Fruit fly (Drosophila melanogaster) whole organism, prepupa: ENCODE results near the gene Prx5.
A peak's percentile ranks its signal among the peaks of the same experiment; 100 is the strongest.

Source experiments
- Hr38 ChIP-seq: sonication (Bioruptor generic); optimal IDR thresholded peaks from 2 replicates; lab custom pipeline; 2016; ENCODE audit warnings: missing biosample characterization, missing genetic modification characterization
- Sox15 ChIP-seq: fragments of 200-800 bp; sonication (Bioruptor generic); optimal IDR thresholded peaks from 3 replicates; lab custom pipeline; 2016; ENCODE audit warnings: missing biosample characterization, missing genetic modification characterization

- TF ChIP-seq Hr38 (GFP tag; lab: Kevin White, UChicago) = no peak
- peak; percentile 46 for TF ChIP-seq Sox15 (GFP tag; lab: Kevin White, UChicago)
Measured at dm6 chr3R:18157459-18157858, 9.6 kb downstream of the Prx5 start.
